Worm (Caenorhabditis elegans) whole organism, midembryonic: ENCODE data around the gene tag-307.

Source experiments
- flt-1 ChIP-seq: fragments of 200-800 bp; sonication (Bioruptor generic); IDR thresholded peaks from 2 replicates; pipeline ENCODE4 v1.3.6; 2022; ENCODE audit warnings: missing genetic modification characterization, missing compliant biosample characterization
- ref-1 ChIP-seq: fragments of 200-800 bp; sonication (Bioruptor generic); conservative IDR thresholded peaks from 2 replicates; pipeline ENCODE4 v1.3.6; 2022; ENCODE audit warnings: missing genetic modification reagents, missing genetic modification characterization, missing compliant biosample characterization

DNA sequence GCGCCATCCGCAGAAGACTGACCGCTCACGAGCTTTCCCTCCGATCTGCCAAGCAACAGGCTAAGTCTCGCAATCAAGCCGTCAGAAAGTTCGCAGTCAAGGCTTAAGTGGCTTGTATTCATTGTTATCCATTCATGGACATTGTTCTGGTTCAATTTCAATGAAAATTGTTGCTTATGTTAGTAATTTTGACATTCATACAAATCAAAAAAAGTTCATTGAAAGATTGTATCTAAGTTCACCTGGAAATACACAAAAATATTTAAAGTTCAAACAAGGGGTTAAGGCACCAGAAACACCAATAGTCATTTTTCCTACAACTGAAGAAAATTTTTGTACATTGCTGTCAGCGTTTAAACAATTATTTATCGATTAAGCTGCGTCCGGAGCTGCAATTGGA is 1.6 kb downstream of the tag-307 start:
- no peak for TF ChIP-seq ref-1
- no peak for TF ChIP-seq flt-1
